Fruit fly (Drosophila melanogaster) whole organism, embryonic: Measurements from ENCODE around the gene tomb.

Experiments used
- CG10979 ChIP-seq: fragments of 200-800 bp; sonication (Bioruptor generic); optimal IDR thresholded peaks from 2 replicates; lab custom pipeline; 2018; ENCODE audit warnings: missing biosample characterization, mild to moderate bottlenecking, missing genetic modification characterization, moderate library complexity
- CG11696 ChIP-seq: fragments of 200-800 bp; sonication (Bioruptor generic); IDR thresholded peaks from 2 replicates; pipeline ENCODE4 v1.3.6; 2022; ENCODE audit warnings: missing biosample characterization, missing genetic modification characterization
- CG12071 ChIP-seq: fragments of 200-800 bp; sonication (Bioruptor generic); optimal IDR thresholded peaks from 3 replicates; lab custom pipeline; 2018; ENCODE audit warnings: missing biosample characterization, mild to moderate bottlenecking, missing genetic modification characterization
- CG12236 ChIP-seq: fragments of 200-800 bp; sonication (Bioruptor generic); optimal IDR thresholded peaks from 2 replicates; lab custom pipeline; 2016; ENCODE audit warnings: missing biosample characterization, missing genetic modification characterization
- CG12769 ChIP-seq: fragments of 200-800 bp; sonication (Bioruptor generic); optimal IDR thresholded peaks from 2 replicates; lab custom pipeline; 2019; ENCODE audit warnings: missing biosample characterization, mild to moderate bottlenecking, missing genetic modification characterization, moderate library complexity
- CG12942 ChIP-seq: fragments of 200-800 bp; sonication (Bioruptor generic); optimal IDR thresholded peaks from 3 replicates; lab custom pipeline; 2016; ENCODE audit warnings: missing biosample characterization, missing genetic modification characterization
- CG15073 ChIP-seq: fragments of 200-800 bp; sonication (Bioruptor generic); optimal IDR thresholded peaks from 2 replicates; lab custom pipeline; 2016; ENCODE audit warnings: missing biosample characterization, missing genetic modification characterization
- CG15479 ChIP-seq: fragments of 200-800 bp; sonication (Bioruptor generic); optimal IDR thresholded peaks from 3 replicates; lab custom pipeline; 2019; ENCODE audit warnings: missing biosample characterization, mild to moderate bottlenecking, missing genetic modification characterization, moderate library complexity
- CG1602 ChIP-seq: fragments of 200-800 bp; sonication (Bioruptor generic); optimal IDR thresholded peaks from 3 replicates; lab custom pipeline; 2016; ENCODE audit warnings: missing biosample characterization, missing genetic modification characterization
- CG16815 ChIP-seq: fragments of 200-800 bp; sonication (Bioruptor generic); optimal IDR thresholded peaks from 3 replicates; lab custom pipeline; 2017; ENCODE audit warnings: missing biosample characterization, mild to moderate bottlenecking, missing genetic modification characterization
- CG2678 ChIP-seq: fragments of 200-800 bp; sonication (Bioruptor generic); optimal IDR thresholded peaks from 3 replicates; lab custom pipeline; 2019; ENCODE audit warnings: missing biosample characterization, mild to moderate bottlenecking, missing genetic modification characterization, moderate library complexity
- CG2712 ChIP-seq: fragments of 200-800 bp; optimal IDR thresholded peaks from 3 replicates; lab custom pipeline; 2019; ENCODE audit warnings: missing biosample characterization, mild to moderate bottlenecking, missing genetic modification characterization, moderate library complexity
- CG32532 ChIP-seq: fragments of 200-800 bp; sonication (Bioruptor generic); IDR thresholded peaks from 2 replicates; pipeline ENCODE4 v1.3.6; 2022; ENCODE audit warnings: missing biosample characterization, missing genetic modification characterization
- CG34224 ChIP-seq: fragments of 200-800 bp; sonication (Bioruptor generic); IDR thresholded peaks from 3 replicates; pipeline ENCODE4 v1.3.6; 2022; ENCODE audit warnings: missing biosample characterization, missing genetic modification characterization; ENCODE audit not compliant: partially characterized antibody
- CG4617 ChIP-seq: fragments of 200-800 bp; sonication (Bioruptor generic); optimal IDR thresholded peaks from 3 replicates; lab custom pipeline; 2016; ENCODE audit warnings: missing biosample characterization, missing genetic modification characterization, borderline replicate concordance
- CG4707 ChIP-seq: fragments of 200-800 bp; sonication (Bioruptor generic); optimal IDR thresholded peaks from 2 replicates; lab custom pipeline; 2018; ENCODE audit warnings: missing biosample characterization, mild to moderate bottlenecking, missing genetic modification characterization, moderate library complexity
- CG7987 ChIP-seq: fragments of 200-800 bp; sonication (Bioruptor generic); optimal IDR thresholded peaks from 2 replicates; lab custom pipeline; 2018; ENCODE audit warnings: missing biosample characterization, mild to moderate bottlenecking, missing genetic modification characterization, moderate library complexity
- Dek ChIP-seq: fragments of 200-800 bp; sonication (Bioruptor generic); optimal IDR thresholded peaks from 3 replicates; lab custom pipeline; 2019; ENCODE audit warnings: missing biosample characterization, mild to moderate bottlenecking, missing genetic modification characterization, moderate library complexity
- E2f2 ChIP-seq: fragments of 200-800 bp; sonication (Bioruptor generic); IDR thresholded peaks from 2 replicates; pipeline ENCODE4 v1.3.6; 2022; ENCODE audit warnings: missing biosample characterization, missing genetic modification characterization
- Eip74EF ChIP-seq, 2 experiments: fragments of 200-800 bp in 1 of 2; fragments of >200 bp in 1 of 2; sonication (Bioruptor generic) in 1 of 2; optimal IDR thresholded peaks; 2 replicates each; lab custom pipeline; 2017 to 2019; ENCODE audit warnings: missing biosample characterization in 2 of 2, missing genetic modification characterization in 2 of 2, mild to moderate bottlenecking in 1 of 2, moderate library complexity in 1 of 2
- Max ChIP-seq: fragments of 200-800 bp; sonication (Bioruptor generic); optimal IDR thresholded peaks from 2 replicates; lab custom pipeline; 2016; ENCODE audit warnings: missing biosample characterization, mild to moderate bottlenecking, missing genetic modification characterization
- Meics ChIP-seq: fragments of 200-800 bp; sonication (Bioruptor generic); optimal IDR thresholded peaks from 2 replicates; lab custom pipeline; 2017; ENCODE audit warnings: missing biosample characterization, mild to moderate bottlenecking, missing genetic modification characterization
- Oaz ChIP-seq: fragments of 200-800 bp; sonication (Bioruptor generic); IDR thresholded peaks from 2 replicates; pipeline ENCODE4 v1.3.6; 2022; ENCODE audit warnings: missing biosample characterization, missing genetic modification characterization
- Scr ChIP-seq: fragments of 200-800 bp; sonication (Bioruptor generic); IDR thresholded peaks from 2 replicates; pipeline ENCODE4 v1.3.6; 2022; ENCODE audit warnings: missing biosample characterization, missing genetic modification characterization; ENCODE audit not compliant: partially characterized antibody
- Six4 ChIP-seq: fragments of 200-800 bp; sonication (Bioruptor generic); optimal IDR thresholded peaks from 2 replicates; lab custom pipeline; 2016; ENCODE audit warnings: missing biosample characterization, missing genetic modification characterization
- Spps ChIP-seq: fragments of 200-800 bp; sonication (Bioruptor generic); optimal IDR thresholded peaks from 2 replicates; lab custom pipeline; 2018; ENCODE audit warnings: missing biosample characterization, mild to moderate bottlenecking, missing genetic modification characterization
- Stat92E ChIP-seq, 3 experiments: fragments of >200 bp in 2 of 3; fragments of 200-800 bp in 1 of 3; sonication (Bioruptor generic) in 1 of 3; optimal IDR thresholded peaks; 2 replicates each; lab custom pipeline; 2017 to 2019; ENCODE audit warnings: missing biosample characterization in 3 of 3, missing genetic modification characterization in 3 of 3, mild to moderate bottlenecking in 1 of 3, moderate library complexity in 1 of 3
- TFAM ChIP-seq: fragments of 200-800 bp; sonication (Bioruptor generic); optimal IDR thresholded peaks from 2 replicates; lab custom pipeline; 2017; ENCODE audit warnings: missing biosample characterization, missing genetic modification characterization, inconsistent platforms
- Vsx1 ChIP-seq: fragments of 200-800 bp; sonication (Bioruptor generic); optimal IDR thresholded peaks from 2 replicates; lab custom pipeline; 2017; ENCODE audit warnings: missing biosample characterization, mild to moderate bottlenecking, missing genetic modification characterization, missing genetic modification reagents
- bsh ChIP-seq, 2 experiments: fragments of 200-800 bp; sonication (Bioruptor generic); optimal IDR thresholded peaks; 2 replicates each; lab custom pipeline; 2017 to 2018; ENCODE audit warnings: mild to moderate bottlenecking in 2 of 2, missing biosample characterization in 2 of 2, missing genetic modification characterization in 2 of 2, moderate library complexity in 1 of 2
- cg ChIP-seq: fragments of 200-800 bp; sonication (Bioruptor generic); optimal IDR thresholded peaks from 3 replicates; lab custom pipeline; 2019; ENCODE audit warnings: missing biosample characterization, mild to moderate bottlenecking, missing genetic modification characterization, moderate library complexity
- crol ChIP-seq: fragments of 200-800 bp; sonication (Bioruptor generic); IDR thresholded peaks from 2 replicates; pipeline ENCODE4 v1.3.6; 2022; ENCODE audit warnings: missing biosample characterization, missing genetic modification characterization
- dati ChIP-seq: fragments of 200-800 bp; sonication (Bioruptor generic); IDR thresholded peaks from 2 replicates; pipeline ENCODE4 v1.3.6; 2022; ENCODE audit warnings: missing biosample characterization, missing genetic modification characterization
- dmrt99B ChIP-seq: fragments of 200-800 bp; sonication (Bioruptor generic); optimal IDR thresholded peaks from 2 replicates; lab custom pipeline; 2018; ENCODE audit warnings: missing biosample characterization, mild to moderate bottlenecking, missing genetic modification characterization, moderate library complexity
- dpn ChIP-seq, 2 experiments: fragments of 200-800 bp; sonication (Bioruptor generic); optimal IDR thresholded peaks; 3 replicates each; lab custom pipeline; 2016; ENCODE audit warnings: missing biosample characterization in 2 of 2, missing genetic modification characterization in 2 of 2
- gce ChIP-seq: fragments of 200-800 bp; sonication (Bioruptor generic); IDR thresholded peaks from 3 replicates; pipeline ENCODE4 v1.3.6; 2022; ENCODE audit warnings: missing biosample characterization, missing genetic modification characterization
- ham ChIP-seq: fragments of 200-800 bp; sonication (Bioruptor generic); IDR thresholded peaks from 2 replicates; pipeline ENCODE4 v1.3.6; 2022; ENCODE audit warnings: missing biosample characterization, missing genetic modification characterization
- mld ChIP-seq: fragments of 200-800 bp; sonication (Bioruptor generic); IDR thresholded peaks from 3 replicates; pipeline ENCODE4 v1.3.6; 2022; ENCODE audit warnings: missing biosample characterization, missing genetic modification characterization; ENCODE audit not compliant: partially characterized antibody
- nom ChIP-seq: fragments of 200-800 bp; sonication (Bioruptor generic); optimal IDR thresholded peaks from 2 replicates; lab custom pipeline; 2017; ENCODE audit warnings: missing biosample characterization, missing genetic modification characterization, mild to moderate bottlenecking, moderate library complexity, missing genetic modification reagents
- org-1 ChIP-seq: fragments of 200-800 bp; sonication (Bioruptor generic); optimal IDR thresholded peaks from 2 replicates; lab custom pipeline; 2017; ENCODE audit warnings: missing biosample characterization, missing genetic modification characterization
- pb ChIP-seq: fragments of 200-800 bp; sonication (Bioruptor generic); optimal IDR thresholded peaks from 3 replicates; lab custom pipeline; 2016; ENCODE audit warnings: missing biosample characterization, missing genetic modification characterization
- pros ChIP-seq: fragments of 200-800 bp; sonication (Bioruptor generic); optimal IDR thresholded peaks from 3 replicates; lab custom pipeline; 2019; ENCODE audit warnings: missing biosample characterization, mild to moderate bottlenecking, missing genetic modification characterization, moderate library complexity
- psq ChIP-seq: fragments of 200-800 bp; sonication (Bioruptor generic); optimal IDR thresholded peaks from 2 replicates; lab custom pipeline; 2017; ENCODE audit warnings: missing biosample characterization, missing genetic modification characterization
- ranshi ChIP-seq: fragments of 200-800 bp; sonication (Bioruptor generic); IDR thresholded peaks from 2 replicates; pipeline ENCODE4 v1.3.6; 2022; ENCODE audit warnings: missing biosample characterization, missing genetic modification characterization
- scrt ChIP-seq: fragments of 200-800 bp; sonication (Bioruptor generic); optimal IDR thresholded peaks from 2 replicates; lab custom pipeline; 2018; ENCODE audit warnings: missing biosample characterization, mild to moderate bottlenecking, missing genetic modification characterization, moderate library complexity
- ssp ChIP-seq: fragments of 200-800 bp; sonication (Bioruptor generic); IDR thresholded peaks from 2 replicates; pipeline ENCODE4 v1.3.6; 2022; ENCODE audit warnings: missing biosample characterization, missing genetic modification characterization
- stwl ChIP-seq: fragments of 200-800 bp; sonication (Bioruptor generic); optimal IDR thresholded peaks from 3 replicates; lab custom pipeline; 2018; ENCODE audit warnings: missing biosample characterization, mild to moderate bottlenecking, missing genetic modification characterization, moderate library complexity
- wor ChIP-seq: fragments of 200-800 bp; sonication (Bioruptor generic); IDR thresholded peaks from 2 replicates; pipeline ENCODE4 v1.3.6; 2022; ENCODE audit warnings: missing biosample characterization, missing genetic modification characterization

The tomb gene

dm6 chr2L:5523848-5524473 is 12.6 kb downstream of the tomb start, which contains the start of the genes Vps52 and Elp4 (continued):
- no peak for TF ChIP-seq ham (GFP tag; lab: Robert Waterston, UW)
- TF ChIP-seq stwl (tag; lab: Kevin White, UChicago): peak; percentile 36
- peak; percentile 33 for TF ChIP-seq CG7987 (GFP tag; lab: Kevin White, UChicago)
- 0 out of 3 replicates have a peak, but pooled peaks have one; percentile 48 for TF ChIP-seq mld (GFP tag; lab: Robert Waterston, UW)
- TF ChIP-seq Six4: peak; percentile 77
- TF ChIP-seq org-1 (GFP tag; lab: Kevin White, UChicago): no peak
- TF ChIP-seq CG16815: peak; percentile 60
- no peak for TF ChIP-seq crol (GFP tag; lab: Robert Waterston, UW)
- no peak for TF ChIP-seq CG2678 (tag; lab: Kevin White, UChicago)
- peak; percentile 71 for TF ChIP-seq CG12942
- TF ChIP-seq cg (GFP tag; lab: Kevin White, UChicago): no peak
- TF ChIP-seq CG34224 (GFP tag; lab: Robert Waterston, UW): peak; percentile 68
- peak; percentile 78 for TF ChIP-seq CG1602
- TF ChIP-seq CG10979 (tag; lab: Kevin White, UChicago): peak; percentile 65
- TF ChIP-seq psq (GFP tag; lab: Kevin White, UChicago): peak; percentile 68
- TF ChIP-seq Meics (GFP tag; lab: Kevin White, UChicago): peak; percentile 77
- no peak for TF ChIP-seq CG4707
- TF ChIP-seq wor (GFP tag; lab: Robert Waterston, UW): no peak; the same call in 1 of the 2 replicates
- TF ChIP-seq bsh (GFP tag; optimal IDR thresholded peaks at IDR 0.05; lab: Kevin White, UChicago): peak in 1 of 2 experiments; percentile 72
- TF ChIP-seq scrt (GFP tag; lab: Kevin White, UChicago): no peak
- no peak for TF ChIP-seq E2f2 (GFP tag; lab: Robert Waterston, UW)
- TF ChIP-seq ranshi (GFP tag; lab: Robert Waterston, UW): peak; percentile 57; the same call in 1 of the 2 replicates
- no peak for TF ChIP-seq dmrt99B (tag; lab: Kevin White, UChicago)
- TF ChIP-seq CG2712 (tag; lab: Kevin White, UChicago): peak; percentile 84
- peak; percentile 83 for TF ChIP-seq Dek
- TF ChIP-seq CG12071 (GFP tag; lab: Kevin White, UChicago): no peak
- peak; percentile 65 to 74 for TF ChIP-seq dpn (GFP tag; optimal IDR thresholded peaks at IDR 0.05; lab: Kevin White, UChicago)
- peak; percentile 80 for TF ChIP-seq ssp (GFP tag; lab: Robert Waterston, UW)
- no peak for TF ChIP-seq Stat92E (GFP tag; optimal IDR thresholded peaks at IDR 0.05; lab: Kevin White, UChicago)
- no peak for TF ChIP-seq pros (GFP tag; lab: Kevin White, UChicago)
- peak; percentile 21 for TF ChIP-seq nom
- TF ChIP-seq CG15479 (GFP tag; lab: Kevin White, UChicago): no peak
- TF ChIP-seq pb (GFP tag; lab: Kevin White, UChicago): no peak
- TF ChIP-seq gce: no peak
- no peak for TF ChIP-seq Eip74EF (GFP tag; optimal IDR thresholded peaks at IDR 0.05; lab: Kevin White, UChicago)
- no peak for TF ChIP-seq CG11696 (GFP tag; lab: Robert Waterston, UW)
- TF ChIP-seq Max (GFP tag; lab: Kevin White, UChicago): peak; percentile 48
- no peak for TF ChIP-seq CG12769
- TF ChIP-seq Vsx1: no peak
- TF ChIP-seq dati (GFP tag; lab: Robert Waterston, UW): no peak
- TF ChIP-seq CG32532 (GFP tag; lab: Robert Waterston, UW): peak; percentile 80
- TF ChIP-seq Scr (GFP tag; lab: Robert Waterston, UW): peak; percentile 77
- TF ChIP-seq Oaz: no peak
- peak; percentile 24 for TF ChIP-seq CG4617 (GFP tag; lab: Kevin White, UChicago)
- peak; percentile 19 for TF ChIP-seq CG15073 (GFP tag; lab: Kevin White, UChicago)
- TF ChIP-seq TFAM (GFP tag; lab: Kevin White, UChicago): no peak
- no peak for TF ChIP-seq CG12236 (GFP tag; lab: Kevin White, UChicago)
- peak; percentile 50 for TF ChIP-seq Spps (tag; lab: Kevin White, UChicago)
